Worm (Caenorhabditis elegans) whole organism, midembryonic: ENCODE measurements around the gene F27C8.2.
"Not testable (repeated sequence)": the region's sequence is repeated elsewhere in the genome, so short reads cannot be mapped to it uniquely, and the experiment has no call there.

Experiments used
- T22C8.4 ChIP-seq: fragments of 200-800 bp; sonication (Bioruptor generic); IDR thresholded peaks from 2 replicates; pipeline ENCODE4 v1.3.6; 2022; ENCODE audit warnings: missing genetic modification characterization, missing compliant biosample characterization
- cog-1 ChIP-seq: sonication (generic microtip); optimal IDR thresholded peaks from 2 replicates; lab custom pipeline; 2016; ENCODE audit warnings: missing genetic modification characterization, missing compliant biosample characterization
- flt-1 ChIP-seq: fragments of 200-800 bp; sonication (Bioruptor generic); IDR thresholded peaks from 2 replicates; pipeline ENCODE4 v1.3.6; 2022; ENCODE audit warnings: missing genetic modification characterization, missing compliant biosample characterization
- klf-2 ChIP-seq: fragments of 200-800 bp; sonication (Bioruptor generic); conservative IDR thresholded peaks from 2 replicates; pipeline ENCODE4 v1.3.6; 2022; ENCODE audit warnings: missing genetic modification reagents, missing genetic modification characterization, missing compliant biosample characterization
- med-1 ChIP-seq: sonication (generic microtip); optimal IDR thresholded peaks from 2 replicates; lab custom pipeline; 2017; ENCODE audit warnings: missing genetic modification characterization, mild to moderate bottlenecking, missing compliant biosample characterization, antibody characterized with exemption, missing genetic modification reagents; ENCODE audit not compliant: insufficient read depth
- ref-1 ChIP-seq: fragments of 200-800 bp; sonication (Bioruptor generic); conservative IDR thresholded peaks from 2 replicates; pipeline ENCODE4 v1.3.6; 2022; ENCODE audit warnings: missing genetic modification reagents, missing genetic modification characterization, missing compliant biosample characterization
- tab-1 ChIP-seq: fragments of 200-800 bp; sonication (Bioruptor generic); IDR thresholded peaks from 2 replicates; pipeline ENCODE4 v1.3.6; 2022; ENCODE audit warnings: missing genetic modification characterization, missing compliant biosample characterization
- ztf-23 ChIP-seq: fragments of 200-800 bp; sonication (Bioruptor generic); IDR thresholded peaks from 2 replicates; pipeline ENCODE4 v1.3.6; 2022; ENCODE audit warnings: missing genetic modification reagents, missing genetic modification characterization, missing compliant biosample characterization
- ztf-29 ChIP-seq: fragments of 200-800 bp; sonication (Bioruptor generic); IDR thresholded peaks from 2 replicates; pipeline ENCODE4 v1.3.6; 2022; ENCODE audit warnings: missing genetic modification reagents, missing genetic modification characterization, missing compliant biosample characterization

F27C8.2 gene

DNA sequence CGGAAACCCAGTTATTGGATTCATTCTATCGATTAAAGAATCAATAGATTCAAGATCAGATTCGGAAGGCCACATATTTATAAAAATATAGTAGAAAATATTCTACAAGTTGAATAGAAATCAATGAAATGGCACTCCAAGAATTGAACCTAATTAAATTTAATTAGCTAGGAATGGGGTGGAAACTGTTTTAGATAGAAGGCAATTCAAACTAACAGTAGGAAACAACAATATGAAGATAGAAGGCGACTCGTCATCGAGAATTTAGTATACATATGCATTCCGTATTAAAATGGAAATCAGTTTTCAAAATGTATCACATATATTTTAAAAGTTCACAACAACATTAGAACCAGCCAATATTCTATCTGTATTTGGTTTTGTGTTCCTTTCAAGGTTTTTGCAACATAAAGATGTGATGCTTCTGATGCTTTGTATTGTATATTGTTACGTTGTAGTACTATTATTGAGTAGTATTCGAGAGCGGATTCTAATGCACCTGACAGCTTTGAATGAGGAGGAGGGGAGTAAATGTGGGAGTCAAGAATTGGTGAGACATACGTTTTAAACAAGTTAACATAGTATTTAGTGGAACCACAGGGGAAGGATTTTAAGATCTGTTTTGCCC, at the start of gene F27C8.2, which contains the start of gene F27C8.3:
F27C8.2 (plus strand) TSS at position 578 of the 628 bp plus-strand sequence.
F27C8.3 (minus strand) TSS at position 101 of the 628 bp plus-strand sequence.
- TF ChIP-seq klf-2; ztf-23 (GFP tag; lab: Robert Waterston, UW); flt-1 (GFP tag; lab: Robert Waterston, UW): not testable (repeated sequence)

DNA sequence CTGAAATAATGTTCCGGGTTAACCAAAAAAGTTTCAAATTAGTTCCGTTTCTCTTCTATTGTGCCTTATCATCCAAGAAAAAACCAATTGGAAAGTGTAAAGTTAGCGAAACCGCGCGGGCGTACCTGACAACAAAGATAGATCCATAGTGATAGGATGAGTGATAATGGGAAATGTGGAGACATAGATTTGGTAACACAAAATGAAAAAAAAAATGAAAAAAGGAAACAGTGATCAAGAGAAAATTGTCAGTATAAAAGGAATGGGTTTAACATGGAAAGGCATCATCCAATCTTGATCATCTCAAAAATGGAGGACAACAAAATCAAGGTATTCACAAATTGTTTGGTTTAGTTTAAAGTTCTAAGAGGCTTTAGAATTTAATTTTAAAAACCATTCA, 33.1 kb upstream of the F27C8.2 start, which contains the start of gene col-122:
col-122 (plus strand) TSS at position 301 of the 400 bp plus-strand sequence.
- no peak for TF ChIP-seq T22C8.4 (GFP tag; lab: Robert Waterston, UW)
- no peak for TF ChIP-seq cog-1 (tag; lab: Kevin White, UChicago)
- TF ChIP-seq med-1 (GFP tag; lab: Kevin White, UChicago): no peak
- TF ChIP-seq ref-1 (GFP tag; lab: Robert Waterston, UW): no peak
- no peak for TF ChIP-seq klf-2
- no peak for TF ChIP-seq ztf-23 (GFP tag; lab: Robert Waterston, UW)
- TF ChIP-seq ztf-29: no peak
- TF ChIP-seq tab-1 (GFP tag; lab: Robert Waterston, UW): no peak
- TF ChIP-seq flt-1 (GFP tag; lab: Robert Waterston, UW): no peak

DNA sequence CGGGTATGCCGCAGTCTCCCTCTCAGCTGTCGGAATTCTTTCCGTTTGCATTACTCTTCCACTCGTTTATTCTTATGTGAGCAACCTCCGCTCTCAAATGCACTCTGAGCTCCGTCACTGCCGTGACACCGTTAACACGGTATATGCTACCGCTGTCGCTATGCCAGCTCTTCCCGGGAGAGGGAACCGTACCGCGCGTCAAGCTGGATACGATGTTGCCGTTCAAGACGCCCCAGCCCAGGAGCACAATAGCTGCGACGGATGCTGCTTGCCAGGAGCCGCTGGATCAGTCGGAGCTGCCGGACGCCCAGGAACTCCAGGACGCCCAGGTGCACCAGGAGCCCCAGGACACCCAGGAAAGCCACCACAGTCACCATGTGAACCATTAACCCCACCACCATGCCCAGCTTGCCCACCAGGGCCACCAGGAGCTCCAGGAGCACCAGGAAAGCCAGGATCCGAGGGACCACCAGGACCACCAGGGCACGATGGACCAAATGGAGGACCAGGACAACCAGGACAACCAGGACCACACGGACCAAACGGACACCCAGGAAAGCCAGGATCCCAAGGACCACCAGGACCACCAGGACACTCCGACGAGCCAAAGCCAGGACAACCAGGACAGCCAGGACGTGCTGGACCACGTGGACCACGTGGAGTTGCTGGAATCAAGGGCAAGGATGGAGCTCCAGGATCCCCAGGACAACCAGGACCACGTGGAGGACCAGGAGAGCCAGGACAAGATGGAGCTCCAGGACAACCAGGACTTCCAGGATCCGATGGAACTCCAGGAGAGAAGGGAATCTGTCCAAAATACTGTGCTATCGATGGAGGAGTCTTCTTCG, 32.4 kb upstream of the F27C8.2 start:
- no peak for TF ChIP-seq tab-1 (GFP tag; lab: Robert Waterston, UW)
- TF ChIP-seq cog-1 (tag; lab: Kevin White, UChicago): no peak
- TF ChIP-seq T22C8.4 (GFP tag; lab: Robert Waterston, UW): no peak
- TF ChIP-seq ztf-29: no peak
- TF ChIP-seq ztf-23 (GFP tag; lab: Robert Waterston, UW): no peak
- no peak for TF ChIP-seq ref-1 (GFP tag; lab: Robert Waterston, UW)
- no peak for TF ChIP-seq flt-1 (GFP tag; lab: Robert Waterston, UW)
- TF ChIP-seq med-1 (GFP tag; lab: Kevin White, UChicago): no peak
- no peak for TF ChIP-seq klf-2

DNA sequence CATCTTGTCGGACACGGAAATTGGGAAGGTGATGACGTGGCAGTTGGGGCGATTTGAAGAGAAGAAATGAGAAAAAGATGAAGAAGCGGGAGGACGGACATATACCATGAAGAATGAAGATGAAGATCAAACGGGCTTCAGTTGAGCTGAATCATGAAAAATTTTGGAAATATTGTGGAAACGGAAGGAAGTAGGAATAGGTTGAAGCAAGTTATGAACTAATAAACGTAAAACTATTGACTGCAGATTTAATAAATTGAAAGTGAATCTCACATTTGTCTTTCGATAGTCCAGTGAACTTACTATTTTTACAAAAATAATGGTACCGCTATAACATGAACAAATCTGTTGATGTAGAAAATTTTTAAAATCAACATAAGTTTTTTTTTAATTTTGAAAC, 29.7 kb upstream of the F27C8.2 start, which contains the start of gene lron-14:
lron-14 (minus strand) TSS at position 101 of the 400 bp plus-strand sequence.
- TF ChIP-seq ztf-29: no peak
- TF ChIP-seq ztf-23 (GFP tag; lab: Robert Waterston, UW): no peak
- no peak for TF ChIP-seq T22C8.4 (GFP tag; lab: Robert Waterston, UW)
- no peak for TF ChIP-seq med-1 (GFP tag; lab: Kevin White, UChicago)
- TF ChIP-seq klf-2: no peak
- TF ChIP-seq ref-1 (GFP tag; lab: Robert Waterston, UW): no peak
- no peak for TF ChIP-seq tab-1 (GFP tag; lab: Robert Waterston, UW)
- TF ChIP-seq cog-1 (tag; lab: Kevin White, UChicago): no peak
- TF ChIP-seq flt-1 (GFP tag; lab: Robert Waterston, UW): no peak

DNA sequence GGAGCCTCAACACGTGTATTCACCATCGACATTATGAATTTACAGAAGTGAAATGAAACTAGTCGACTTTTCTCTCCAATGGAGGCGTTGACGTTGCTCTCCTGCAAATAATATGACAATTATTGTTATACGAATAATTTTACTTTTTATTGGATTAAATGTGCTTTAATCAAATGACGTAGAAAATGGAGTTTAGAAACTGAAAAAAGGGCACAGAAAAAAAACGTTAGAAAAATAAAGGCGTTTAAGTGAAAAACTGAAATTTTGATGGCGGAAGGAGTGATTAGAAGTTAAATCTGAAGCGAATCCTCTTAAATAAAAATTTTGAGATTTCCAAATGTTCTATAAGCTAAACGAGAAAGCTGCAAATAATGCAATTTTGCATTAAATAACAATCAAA, 16.1 kb upstream of the F27C8.2 start, which contains the start of gene npr-2:
npr-2 (minus strand) TSS at position 101 of the 400 bp plus-strand sequence.
- no peak for TF ChIP-seq cog-1 (tag; lab: Kevin White, UChicago)
- TF ChIP-seq med-1 (GFP tag; lab: Kevin White, UChicago): no peak
- TF ChIP-seq tab-1 (GFP tag; lab: Robert Waterston, UW): no peak
- no peak for TF ChIP-seq klf-2
- no peak for TF ChIP-seq flt-1 (GFP tag; lab: Robert Waterston, UW)

DNA sequence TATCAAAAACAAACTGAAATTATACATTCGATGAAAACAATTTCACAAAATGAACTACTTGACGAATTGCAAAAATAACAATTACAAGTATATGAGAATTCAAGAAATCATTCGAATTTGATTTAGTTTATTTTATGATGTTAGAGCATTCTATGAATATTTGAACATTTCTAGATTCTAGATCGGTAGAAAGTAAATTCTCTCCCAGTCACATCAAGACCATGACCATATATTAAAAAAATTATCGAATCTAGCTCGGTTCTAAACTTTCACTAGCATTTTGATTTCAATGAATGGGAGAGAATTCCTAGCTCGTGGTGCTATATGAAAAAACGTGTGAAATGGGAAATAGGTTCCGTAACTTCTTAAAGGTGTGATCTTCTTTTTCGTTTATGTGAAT, 11.8 kb upstream of the F27C8.2 start:
- TF ChIP-seq cog-1 (tag; lab: Kevin White, UChicago) (no peak), klf-2 (no peak)

DNA sequence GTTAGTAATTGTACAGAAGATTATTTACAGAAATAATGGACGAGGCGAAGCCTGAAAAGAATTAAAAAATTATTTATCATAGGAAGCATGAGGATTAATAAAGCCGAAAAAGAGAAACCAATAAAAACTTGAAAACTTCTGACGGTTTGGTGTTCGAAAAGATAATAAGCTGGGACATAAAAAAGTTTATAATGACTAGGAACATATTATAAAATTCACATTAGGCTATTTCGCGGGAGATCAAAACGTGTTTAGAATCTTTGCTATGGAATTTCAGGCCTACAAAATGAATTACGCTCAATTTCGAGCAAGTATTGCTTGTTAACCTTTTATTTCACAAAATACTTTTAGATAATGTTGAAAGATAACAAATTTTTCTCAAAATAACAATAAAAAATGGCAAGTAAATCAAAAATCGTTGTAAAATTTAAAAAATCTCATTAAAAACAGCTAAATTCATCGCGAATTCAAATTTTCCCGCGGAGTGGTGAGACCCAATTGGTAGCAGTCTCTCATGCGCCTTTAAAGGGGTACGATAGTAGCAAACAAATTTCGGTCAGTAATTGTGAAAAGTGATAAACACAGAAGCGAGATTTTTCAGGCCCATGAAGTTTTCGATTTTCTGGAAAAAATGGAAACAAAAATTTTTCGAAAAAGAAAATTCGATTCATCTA, 7.2 kb upstream of the F27C8.2 start, which contains the start of gene trcs-1:
trcs-1 (minus strand) TSS at position 51 of the 674 bp plus-strand sequence.
- TF ChIP-seq med-1 (GFP tag; lab: Kevin White, UChicago) (no peak), cog-1 (tag; lab: Kevin White, UChicago) (no peak), flt-1 (GFP tag; lab: Robert Waterston, UW) (no peak), T22C8.4 (GFP tag; lab: Robert Waterston, UW) (no peak), klf-2 (no peak), ref-1 (GFP tag; lab: Robert Waterston, UW) (no peak)

DNA sequence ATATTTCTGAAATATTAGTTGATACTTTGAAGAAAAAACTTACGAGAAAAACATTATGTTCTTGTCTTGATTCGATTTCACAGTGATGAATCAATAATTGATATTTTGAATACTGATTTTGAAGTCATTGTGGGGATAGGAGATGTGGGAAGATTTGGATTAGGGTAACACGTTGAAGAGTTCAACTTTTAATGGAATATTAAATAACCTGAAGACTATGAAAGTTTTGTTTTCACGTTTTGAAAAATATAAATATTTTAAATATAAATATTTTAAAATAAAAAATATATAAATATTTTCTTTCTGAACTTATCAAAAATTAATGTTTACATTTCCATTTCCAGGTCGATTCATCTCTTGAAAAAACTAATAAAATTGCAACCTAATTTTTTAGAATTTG, 3.7 kb upstream of the F27C8.2 start, which contains the start of gene pei-1:
pei-1 (minus strand) TSS at position 101 of the 400 bp plus-strand sequence.
- TF ChIP-seq T22C8.4 (GFP tag; lab: Robert Waterston, UW) (no peak), flt-1 (GFP tag; lab: Robert Waterston, UW) (no peak)

DNA sequence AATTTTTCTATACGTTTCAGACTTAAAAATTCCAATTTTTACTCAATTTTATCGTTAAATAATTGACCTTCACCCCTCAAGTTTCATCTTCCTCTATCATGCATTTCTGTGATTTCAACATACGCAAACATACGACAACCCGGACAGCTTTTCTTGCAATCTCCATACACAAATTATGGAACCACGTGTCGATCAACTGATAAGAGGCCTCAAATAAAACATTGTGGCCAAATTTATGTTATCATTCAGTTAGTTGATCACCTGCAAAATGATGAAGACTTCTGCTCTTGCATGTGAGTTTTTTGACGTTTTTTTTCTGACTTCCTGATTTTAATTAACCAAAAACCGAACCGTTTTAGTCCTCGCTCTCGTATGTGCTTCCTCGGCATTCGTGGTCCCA, 2.7 kb upstream of the F27C8.2 start, which contains the start of gene spp-18:
spp-18 (plus strand) TSS at position 257 of the 400 bp plus-strand sequence.
- no peak for TF ChIP-seq ztf-23 (GFP tag; lab: Robert Waterston, UW)
- TF ChIP-seq ref-1 (GFP tag; lab: Robert Waterston, UW): no peak
- no peak for TF ChIP-seq tab-1 (GFP tag; lab: Robert Waterston, UW)
- TF ChIP-seq cog-1 (tag; lab: Kevin White, UChicago): no peak
